Worm (Caenorhabditis elegans): Measurements from ENCODE around the gene ttr-22.

The ttr-22 gene

ce11 chrV:12241126-12241525 is at the start of gene ttr-22:
TSS of gene ttr-22 (plus strand) at chrV:12241426.
- TF ChIP-seq elt-4 (tag; optimal IDR thresholded peaks at IDR 0.05) (no peak), nfya-1 (tag; optimal IDR thresholded peaks at IDR 0.05) (no peak), ceh-22 (tag; optimal IDR thresholded peaks at IDR 0.05) (no peak), ref-2 (tag; optimal IDR thresholded peaks at IDR 0.05) (no peak), unc-55 (GFP tag; optimal IDR thresholded peaks at IDR 0.05) (no peak), ceh-18 (tag; optimal IDR thresholded peaks at IDR 0.05) (no peak), ets-4 (tag; optimal IDR thresholded peaks at IDR 0.05) (no peak), ceh-34 (tag; optimal IDR thresholded peaks at IDR 0.05) (no peak), T23F11.4 (GFP tag; optimal IDR thresholded peaks at IDR 0.05) (no peak), pha-2 (tag; optimal IDR thresholded peaks at IDR 0.05) (no peak), sox-2 (GFP tag; IDR thresholded peaks at IDR 0.05) (no peak)

ce11 chrV:12192129-12192528 is 49.1 kb upstream of the ttr-22 start, which contains the start of gene rnp-1:
TSS of gene rnp-1 (plus strand) at chrV:12192273.
- no peak for TF ChIP-seq odd-2 (tag; optimal IDR thresholded peaks at IDR 0.05)
- peak; percentile 11 for TF ChIP-seq ama-1 (optimal IDR thresholded peaks at IDR 0.05)

- TF ChIP-seq C08G9.2 (tag; optimal IDR thresholded peaks at IDR 0.05) = no peak
- no peak for TF ChIP-seq npax-4 (tag; optimal IDR thresholded peaks at IDR 0.05)
- TF ChIP-seq fkh-10 (GFP tag; optimal IDR thresholded peaks at IDR 0.05) = no peak
- no peak for TF ChIP-seq K02D7.2 (tag; optimal IDR thresholded peaks at IDR 0.05)
- TF ChIP-seq dmd-4 (tag; optimal IDR thresholded peaks at IDR 0.05; ENCODE audit: borderline replicate concordance) = no peak
- no peak for TF ChIP-seq hlh-13 (GFP tag; optimal IDR thresholded peaks at IDR 0.05)
- TF ChIP-seq fax-1 (tag; optimal IDR thresholded peaks at IDR 0.05) = no peak
- no peak for TF ChIP-seq tbx-7 (tag; optimal IDR thresholded peaks at IDR 0.05)
- no peak for TF ChIP-seq unc-55 (GFP tag; optimal IDR thresholded peaks at IDR 0.05)
- TF ChIP-seq unc-3 (GFP tag; conservative IDR thresholded peaks at IDR 0.05) = no peak
- no peak for TF ChIP-seq unc-3 (tag; optimal IDR thresholded peaks at IDR 0.05)
- no peak for TF ChIP-seq ets-4 (tag; optimal IDR thresholded peaks at IDR 0.05)
- TF ChIP-seq pag-3 (tag; optimal IDR thresholded peaks at IDR 0.05; ENCODE audit: borderline replicate concordance) = no peak
These were observed 47.0 kb upstream of the ttr-22 start, which contains the start of gene ogdh-2 for ce11 chrV:12194275-12194674. TSS of gene ogdh-2 (plus strand) at chrV:12194507.

- TF ChIP-seq ceh-48 (tag; optimal IDR thresholded peaks at IDR 0.05) (no peak), dmd-4 (tag; optimal IDR thresholded peaks at IDR 0.05; ENCODE audit: borderline replicate concordance) (no peak), ceh-18 (tag; optimal IDR thresholded peaks at IDR 0.05) (no peak), sox-4 (tag; optimal IDR thresholded peaks at IDR 0.05) (no peak), npax-4 (tag; optimal IDR thresholded peaks at IDR 0.05) (no peak), syd-9 (tag; optimal IDR thresholded peaks at IDR 0.05) (no peak), ceh-24 (tag; optimal IDR thresholded peaks at IDR 0.05) (no peak), fax-1 (tag; optimal IDR thresholded peaks at IDR 0.05) (no peak), pag-3 (tag; optimal IDR thresholded peaks at IDR 0.05; ENCODE audit: borderline replicate concordance) (no peak), nhr-11 (tag; optimal IDR thresholded peaks at IDR 0.05) (no peak), hlh-8 (tag; optimal IDR thresholded peaks at IDR 0.05) (no peak), ama-1 (optimal IDR thresholded peaks at IDR 0.05) (no peak), pha-4 (tag; optimal IDR thresholded peaks at IDR 0.05) (no peak), Y22D7AL.16 (tag; optimal IDR thresholded peaks at IDR 0.05) (no peak), fkh-10 (GFP tag; optimal IDR thresholded peaks at IDR 0.05) (no peak), gmeb-2 (tag; optimal IDR thresholded peaks at IDR 0.05) (no peak), hlh-30 (tag; optimal IDR thresholded peaks at IDR 0.05; ENCODE audit: insufficient read depth) (no peak), C38D4.7 (GFP tag; optimal IDR thresholded peaks at IDR 0.05) (no peak)
These were observed 45.4 kb upstream of the ttr-22 start, which contains the start of gene ZK836.3 for ce11 chrV:12195845-12196244. TSS of gene ZK836.3 (minus strand) at chrV:12195945.

ce11 chrV:12196659-12197058 is 44.6 kb upstream of the ttr-22 start:
- TF ChIP-seq sdc-2 (tag; optimal IDR thresholded peaks at IDR 0.05) = no peak
